Fruit fly (Drosophila melanogaster) whole organism, embryonic: ENCODE results near the gene CG7296.

ENCODE experiments used
- Bdp1 ChIP-seq: fragments of 200-800 bp; sonication (Bioruptor generic); optimal IDR thresholded peaks from 3 replicates; lab custom pipeline; 2016; ENCODE audit warnings: missing biosample characterization, missing genetic modification characterization
- CG11504 ChIP-seq: fragments of 200-800 bp; sonication (Bioruptor generic); optimal IDR thresholded peaks from 3 replicates; lab custom pipeline; 2019; ENCODE audit warnings: missing biosample characterization, mild to moderate bottlenecking, missing genetic modification characterization, moderate library complexity
- CG14050 ChIP-seq: fragments of 200-800 bp; sonication (Bioruptor generic); IDR thresholded peaks from 3 replicates; pipeline ENCODE4 v1.3.6; 2022; ENCODE audit warnings: missing biosample characterization, missing genetic modification characterization
- CG15269 ChIP-seq: fragments of 200-800 bp; sonication (Bioruptor generic); optimal IDR thresholded peaks from 2 replicates; lab custom pipeline; 2018; ENCODE audit warnings: missing biosample characterization, mild to moderate bottlenecking, missing genetic modification characterization, moderate library complexity
- CG2120 ChIP-seq: fragments of 200-800 bp; sonication (Bioruptor generic); optimal IDR thresholded peaks from 3 replicates; lab custom pipeline; 2016; ENCODE audit warnings: missing biosample characterization, missing genetic modification characterization
- CG2129 ChIP-seq: fragments of 200-800 bp; sonication (Bioruptor generic); IDR thresholded peaks from 2 replicates; pipeline ENCODE4 v1.3.6; 2022; ENCODE audit warnings: missing biosample characterization, missing genetic modification characterization; ENCODE audit not compliant: partially characterized antibody
- CG2678 ChIP-seq: fragments of 200-800 bp; sonication (Bioruptor generic); optimal IDR thresholded peaks from 3 replicates; lab custom pipeline; 2019; ENCODE audit warnings: missing biosample characterization, mild to moderate bottlenecking, missing genetic modification characterization, moderate library complexity
- CG31224 ChIP-seq: fragments of 200-800 bp; sonication (Bioruptor generic); IDR thresholded peaks from 2 replicates; pipeline ENCODE4 v1.3.6; 2022; ENCODE audit warnings: missing biosample characterization, missing genetic modification characterization
- CG32532 ChIP-seq: fragments of 200-800 bp; sonication (Bioruptor generic); IDR thresholded peaks from 2 replicates; pipeline ENCODE4 v1.3.6; 2022; ENCODE audit warnings: missing biosample characterization, missing genetic modification characterization
- CG3281 ChIP-seq: fragments of 200-800 bp; sonication (Bioruptor generic); optimal IDR thresholded peaks from 3 replicates; lab custom pipeline; 2017; ENCODE audit warnings: missing biosample characterization, mild to moderate bottlenecking, missing genetic modification characterization
- CG4404 ChIP-seq: fragments of 200-800 bp; sonication (Bioruptor generic); IDR thresholded peaks from 2 replicates; pipeline ENCODE4 v1.3.6; 2022; ENCODE audit warnings: missing biosample characterization, missing genetic modification characterization
- CG4854 ChIP-seq: fragments of 200-800 bp; sonication (Bioruptor generic); optimal IDR thresholded peaks from 2 replicates; lab custom pipeline; 2016; ENCODE audit warnings: missing biosample characterization, missing genetic modification characterization, inconsistent platforms
- CG6175 ChIP-seq: fragments of 200-800 bp; sonication (Bioruptor generic); IDR thresholded peaks from 3 replicates; pipeline ENCODE4 v1.3.6; 2022; ENCODE audit warnings: missing biosample characterization, missing genetic modification characterization
- CG6683 ChIP-seq: fragments of 200-800 bp; sonication (Bioruptor generic); optimal IDR thresholded peaks from 2 replicates; lab custom pipeline; 2017; ENCODE audit warnings: missing biosample characterization, mild to moderate bottlenecking, missing genetic modification characterization, missing genetic modification reagents
- CG6765 ChIP-seq: fragments of 200-800 bp; sonication (Bioruptor generic); optimal IDR thresholded peaks from 3 replicates; lab custom pipeline; 2017; ENCODE audit warnings: missing biosample characterization, mild to moderate bottlenecking, missing genetic modification characterization
- CG7963 ChIP-seq: fragments of 200-800 bp; sonication (Bioruptor generic); IDR thresholded peaks from 3 replicates; pipeline ENCODE4 v1.3.6; 2022; ENCODE audit warnings: missing biosample characterization, missing genetic modification characterization; ENCODE audit not compliant: partially characterized antibody
- CG8388 ChIP-seq: fragments of 200-800 bp; sonication (Bioruptor generic); optimal IDR thresholded peaks from 2 replicates; lab custom pipeline; 2019; ENCODE audit warnings: missing biosample characterization, mild to moderate bottlenecking, missing genetic modification characterization, moderate library complexity
- ERR ChIP-seq: fragments of 200-800 bp; sonication (Bioruptor generic); optimal IDR thresholded peaks from 2 replicates; lab custom pipeline; 2016; ENCODE audit warnings: missing biosample characterization, missing genetic modification characterization
- Fer3 ChIP-seq: fragments of 200-800 bp; sonication (Bioruptor generic); optimal IDR thresholded peaks from 2 replicates; lab custom pipeline; 2018; ENCODE audit warnings: missing biosample characterization, mild to moderate bottlenecking, missing genetic modification characterization, moderate library complexity
- Hr51 ChIP-seq, 2 experiments: fragments of 200-800 bp; sonication (Bioruptor generic); optimal IDR thresholded peaks; 2 replicates in 1 of 2; 3 replicates in 1 of 2; lab custom pipeline; 2016 to 2018; ENCODE audit warnings: missing biosample characterization in 2 of 2, missing genetic modification characterization in 2 of 2, mild to moderate bottlenecking in 1 of 2, moderate library complexity in 1 of 2
- Med ChIP-seq: fragments of 200-800 bp; sonication (Bioruptor generic); peaks from one replicate; lab custom pipeline; 2016; ENCODE audit warnings: missing biosample characterization, missing genetic modification characterization, mild to moderate bottlenecking, inconsistent platforms, moderate library complexity
- Meics ChIP-seq: fragments of 200-800 bp; sonication (Bioruptor generic); optimal IDR thresholded peaks from 2 replicates; lab custom pipeline; 2017; ENCODE audit warnings: missing biosample characterization, mild to moderate bottlenecking, missing genetic modification characterization
- PHDP ChIP-seq: fragments of 200-800 bp; sonication (Bioruptor generic); optimal IDR thresholded peaks from 3 replicates; lab custom pipeline; 2018; ENCODE audit warnings: missing biosample characterization, mild to moderate bottlenecking, missing genetic modification characterization, moderate library complexity
- Ravus ChIP-seq: fragments of 200-800 bp; sonication (Bioruptor generic); IDR thresholded peaks from 2 replicates; pipeline ENCODE4 v1.3.6; 2022; ENCODE audit warnings: missing biosample characterization, missing genetic modification characterization
- Sox102F ChIP-seq: fragments of 200-800 bp; sonication (Bioruptor generic); optimal IDR thresholded peaks from 2 replicates; lab custom pipeline; 2018; ENCODE audit warnings: missing biosample characterization, mild to moderate bottlenecking, missing genetic modification characterization, moderate library complexity
- Sry-δ ChIP-seq: fragments of 200-800 bp; sonication (Bioruptor generic); optimal IDR thresholded peaks from 2 replicates; lab custom pipeline; 2016; ENCODE audit warnings: missing biosample characterization, missing genetic modification characterization
- Xrp1 ChIP-seq: fragments of 200-800 bp; sonication (Bioruptor generic); IDR thresholded peaks from 2 replicates; pipeline ENCODE4 v1.3.6; 2022; ENCODE audit warnings: missing biosample characterization, missing genetic modification characterization
- ap ChIP-seq: fragments of 200-800 bp; sonication (Bioruptor generic); IDR thresholded peaks from 2 replicates; pipeline ENCODE4 v1.3.6; 2022; ENCODE audit warnings: missing biosample characterization, missing genetic modification characterization
- bcd ChIP-seq: fragments of 200-800 bp; sonication (Bioruptor generic); optimal IDR thresholded peaks from 2 replicates; lab custom pipeline; 2017; ENCODE audit warnings: missing biosample characterization, mild to moderate bottlenecking, missing genetic modification characterization
- dmrt99B ChIP-seq: fragments of 200-800 bp; sonication (Bioruptor generic); optimal IDR thresholded peaks from 2 replicates; lab custom pipeline; 2018; ENCODE audit warnings: missing biosample characterization, mild to moderate bottlenecking, missing genetic modification characterization, moderate library complexity
- dysf ChIP-seq: fragments of 200-800 bp; sonication (Bioruptor generic); IDR thresholded peaks from 3 replicates; pipeline ENCODE4 v1.3.6; 2022; ENCODE audit warnings: missing biosample characterization, missing genetic modification characterization
- fd102C ChIP-seq: fragments of 200-800 bp; sonication (Bioruptor generic); optimal IDR thresholded peaks from 2 replicates; lab custom pipeline; 2018; ENCODE audit warnings: missing biosample characterization, mild to moderate bottlenecking, missing genetic modification characterization, moderate library complexity
- fd3F ChIP-seq: fragments of 200-800 bp; sonication (Bioruptor generic); optimal IDR thresholded peaks from 2 replicates; lab custom pipeline; 2018; ENCODE audit warnings: missing biosample characterization, mild to moderate bottlenecking, missing genetic modification characterization, moderate library complexity
- fd96Cb ChIP-seq: fragments of 200-800 bp; sonication (Bioruptor generic); optimal IDR thresholded peaks from 2 replicates; lab custom pipeline; 2018; ENCODE audit warnings: missing biosample characterization, mild to moderate bottlenecking, missing genetic modification characterization, moderate library complexity
- ftz-f1 ChIP-seq: fragments of 200-800 bp; sonication (Bioruptor generic); optimal IDR thresholded peaks from 2 replicates; lab custom pipeline; 2016; ENCODE audit warnings: missing biosample characterization, missing genetic modification characterization
- gem ChIP-seq: fragments of 200-800 bp; sonication (Bioruptor generic); optimal IDR thresholded peaks from 2 replicates; lab custom pipeline; 2019; ENCODE audit warnings: missing biosample characterization, mild to moderate bottlenecking, missing genetic modification characterization, moderate library complexity
- grau ChIP-seq: fragments of 200-800 bp; optimal IDR thresholded peaks from 3 replicates; lab custom pipeline; 2019; ENCODE audit warnings: missing biosample characterization, mild to moderate bottlenecking, missing genetic modification characterization, moderate library complexity
- gsb-n ChIP-seq: fragments of 200-800 bp; sonication (Bioruptor generic); optimal IDR thresholded peaks from 3 replicates; lab custom pipeline; 2018; ENCODE audit warnings: missing biosample characterization, mild to moderate bottlenecking, missing genetic modification characterization
- gt ChIP-seq: fragments of 200-800 bp; sonication (Bioruptor generic); IDR thresholded peaks from 2 replicates; pipeline ENCODE4 v1.3.6; 2022; ENCODE audit warnings: missing biosample characterization, missing genetic modification characterization
- lmd ChIP-seq: fragments of 200-800 bp; sonication (Bioruptor generic); IDR thresholded peaks from 2 replicates; pipeline ENCODE4 v1.3.6; 2022; ENCODE audit warnings: missing biosample characterization, missing genetic modification characterization
- pb ChIP-seq: fragments of 200-800 bp; sonication (Bioruptor generic); optimal IDR thresholded peaks from 3 replicates; lab custom pipeline; 2016; ENCODE audit warnings: missing biosample characterization, missing genetic modification characterization
- pho ChIP-seq: fragments of 200-800 bp; sonication (Bioruptor generic); optimal IDR thresholded peaks from 2 replicates; lab custom pipeline; 2016; ENCODE audit warnings: missing biosample characterization, missing genetic modification characterization
- pita ChIP-seq: fragments of 200-800 bp; sonication (Bioruptor generic); optimal IDR thresholded peaks from 2 replicates; lab custom pipeline; 2017; ENCODE audit warnings: missing biosample characterization, mild to moderate bottlenecking, missing genetic modification characterization
- row ChIP-seq: fragments of 200-800 bp; sonication (Bioruptor generic); IDR thresholded peaks from 3 replicates; pipeline ENCODE4 v1.3.6; 2022; ENCODE audit warnings: missing biosample characterization, missing genetic modification characterization
- sqz ChIP-seq: fragments of 200-800 bp; sonication (Bioruptor generic); optimal IDR thresholded peaks from 3 replicates; lab custom pipeline; 2018; ENCODE audit warnings: missing biosample characterization, mild to moderate bottlenecking, missing genetic modification characterization
- unpg ChIP-seq: fragments of 200-800 bp; sonication (Bioruptor generic); optimal IDR thresholded peaks from 3 replicates; lab custom pipeline; 2018; ENCODE audit warnings: missing biosample characterization, mild to moderate bottlenecking, missing genetic modification characterization, moderate library complexity

CG7296 gene

dm6 chr2L:10681602-10682001 lies 5.3 kb downstream of the CG7296 start, which contains the start of gene CG17107:
CG17107 (plus strand) TSS chr2L:10681902.
- TF ChIP-seq Xrp1 = no peak
- TF ChIP-seq Sry-δ (GFP tag; lab: Kevin White, UChicago) = no peak
- TF ChIP-seq CG6765 (GFP tag; lab: Kevin White, UChicago) = no peak
- no peak for TF ChIP-seq ftz-f1 (GFP tag; lab: Kevin White, UChicago)
- no peak for TF ChIP-seq lmd (GFP tag; lab: Robert Waterston, UW)
- no peak for TF ChIP-seq sqz
- no peak for TF ChIP-seq gsb-n
- TF ChIP-seq pb (GFP tag; lab: Kevin White, UChicago) = no peak
- no peak for TF ChIP-seq fd102C (GFP tag; lab: Kevin White, UChicago)
- no peak for TF ChIP-seq CG8388 (GFP tag; lab: Kevin White, UChicago)
- TF ChIP-seq CG6175 = no peak
- TF ChIP-seq pho (GFP tag; lab: Kevin White, UChicago) = no peak
- TF ChIP-seq CG6683 = no peak
- no peak for TF ChIP-seq dysf
- TF ChIP-seq gt (GFP tag; lab: Robert Waterston, UW) = no peak
- TF ChIP-seq pita (GFP tag; lab: Kevin White, UChicago) = no peak
- no peak for TF ChIP-seq CG4854 (GFP tag; lab: Kevin White, UChicago)
- TF ChIP-seq CG31224 = no peak

dm6 chr2L:10680584-10681080 lies 6.2 kb downstream of the CG7296 start, which contains the start of gene CG17105:
CG17105 (plus strand) TSS chr2L:10681030.
- TF ChIP-seq gem (peak; percentile 39), Hr51 (GFP tag; optimal IDR thresholded peaks at IDR 0.05; lab: Kevin White, UChicago) (peak in 1 of 2 experiments; percentile 56), ERR (GFP tag; lab: Kevin White, UChicago) (no peak), Med (GFP tag; lab: Kevin White, UChicago) (peak; percentile 57), CG14050 (GFP tag; lab: Robert Waterston, UW) (no peak), PHDP (tag; lab: Kevin White, UChicago) (peak; percentile 15), fd3F (GFP tag; lab: Kevin White, UChicago) (no peak), CG11504 (tag; lab: Kevin White, UChicago) (peak; percentile 11), row (GFP tag; lab: Robert Waterston, UW) (0 out of 3 replicates have a peak, but pooled peaks have one; percentile 19), grau (tag; lab: Kevin White, UChicago) (peak; percentile 80), CG32532 (GFP tag; lab: Robert Waterston, UW) (peak; percentile 9; the same call in 1 of the 2 replicates), CG4404 (GFP tag; lab: Robert Waterston, UW) (no peak), bcd (GFP tag; lab: Kevin White, UChicago) (peak; percentile 3), Ravus (no peak), Meics (GFP tag; lab: Kevin White, UChicago) (peak; percentile 14), CG2120 (GFP tag; lab: Kevin White, UChicago) (peak; percentile 15), CG2678 (tag; lab: Kevin White, UChicago) (peak; percentile 10), ap (no peak), CG7963 (GFP tag; lab: Robert Waterston, UW) (no peak), fd96Cb (tag; lab: Kevin White, UChicago) (no peak), Bdp1 (GFP tag; lab: Kevin White, UChicago) (no peak), CG15269 (tag; lab: Kevin White, UChicago) (peak; percentile 14), unpg (GFP tag; lab: Kevin White, UChicago) (peak; percentile 26), Fer3 (tag; lab: Kevin White, UChicago) (peak; percentile 6), CG2129 (no peak), Sox102F (GFP tag; lab: Kevin White, UChicago) (peak; percentile 24), CG3281 (GFP tag; lab: Kevin White, UChicago) (peak; percentile 3), dmrt99B (tag; lab: Kevin White, UChicago) (peak; percentile 8)
- TF ChIP-seq, all 482 proteins: peak for 18
